ENCODE assay signal across 5 worm cellular contexts in genomic region chrII:10559671-10560184, ce11.
TF ChIP-seq lines count a peak whose summit lies in the region.

No protein-coding gene starts in this region.

TF ChIP-seq in whole organism, L1 larva, 84 proteins besides CTCF, POLR2A, EP300 and RAD21:
- TF ChIP-seq aly-2 (tag; optimal IDR thresholded peaks at IDR 0.05; lab: Kevin White, UChicago) (peak; percentile 63), efl-1 (optimal IDR thresholded peaks at IDR 0.05; lab: Kevin White, UChicago) (no peak), efl-1 (GFP tag; optimal IDR thresholded peaks at IDR 0.05 in 1 of 2; lab: Kevin White, UChicago) (peak in 1 of 2 experiments; percentile 83), fos-1 (tag; optimal IDR thresholded peaks at IDR 0.05; lab: Kevin White, UChicago) (no peak), lir-3 (tag; optimal IDR thresholded peaks at IDR 0.05; lab: Kevin White, UChicago; ENCODE audit: poor library complexity) (peak; percentile 27), egl-13 (tag; optimal IDR thresholded peaks at IDR 0.05; lab: Kevin White, UChicago) (no peak), ama-1 (optimal IDR thresholded peaks at IDR 0.05; lab: Kevin White, UChicago) (peak; percentile 3), nhr-85 (tag; lab: Kevin White, UChicago) (peak; percentile 65), nhr-71 (tag; optimal IDR thresholded peaks at IDR 0.05; lab: Kevin White, UChicago) (peak; percentile 15), ceh-63 (GFP tag; optimal IDR thresholded peaks at IDR 0.05; lab: Kevin White, UChicago) (no peak), elt-2 (tag; optimal IDR thresholded peaks at IDR 0.05; lab: Kevin White, UChicago) (peak; percentile 66), unc-130 (tag; optimal IDR thresholded peaks at IDR 0.05; lab: Kevin White, UChicago) (no peak), pax-3 (tag; optimal IDR thresholded peaks at IDR 0.05; lab: Kevin White, UChicago) (peak; percentile 35), grh-1 (GFP tag; IDR thresholded peaks at IDR 0.05; lab: Robert Waterston, UW) (no peak), nhr-47 (tag; optimal IDR thresholded peaks at IDR 0.05; lab: Kevin White, UChicago) (peak; percentile 3), lin-35 (GFP tag; optimal IDR thresholded peaks at IDR 0.05; lab: Kevin White, UChicago) (peak in 1 of 2 experiments; percentile 7)

TF ChIP-seq in whole organism, L2 larva, 48 proteins besides CTCF, POLR2A, EP300 and RAD21:
- TF ChIP-seq nhr-6 (tag; optimal IDR thresholded peaks at IDR 0.05; lab: Kevin White, UChicago): peak; percentile 13
- peak; percentile 7 for TF ChIP-seq ama-1 (optimal IDR thresholded peaks at IDR 0.05; lab: Kevin White, UChicago)
- peak; percentile 23 for TF ChIP-seq nhr-21 (tag; optimal IDR thresholded peaks at IDR 0.05; lab: Kevin White, UChicago)
- no peak for TF ChIP-seq F13H6.1 (tag; optimal IDR thresholded peaks at IDR 0.05; lab: Kevin White, UChicago)
- peak; percentile 4 for TF ChIP-seq fos-1 (tag; optimal IDR thresholded peaks at IDR 0.05; lab: Kevin White, UChicago)

TF ChIP-seq in whole organism, L3 larva, 47 proteins besides CTCF, POLR2A, EP300 and RAD21 (continues in another document):
- no peak for TF ChIP-seq egl-5 (tag; optimal IDR thresholded peaks at IDR 0.05; lab: Kevin White, UChicago)
- TF ChIP-seq pha-4 (tag; optimal IDR thresholded peaks at IDR 0.05; lab: Kevin White, UChicago): peak; percentile 21
- no peak for TF ChIP-seq ceh-28 (tag; optimal IDR thresholded peaks at IDR 0.05; lab: Kevin White, UChicago)
- TF ChIP-seq mdl-1 (tag; optimal IDR thresholded peaks at IDR 0.05; lab: Kevin White, UChicago): no peak
- peak; percentile 40 for TF ChIP-seq nhr-43 (tag; optimal IDR thresholded peaks at IDR 0.05; lab: Kevin White, UChicago; ENCODE audit: poor library complexity, severe bottlenecking)
- no peak for TF ChIP-seq hmg-11 (tag; optimal IDR thresholded peaks at IDR 0.05; lab: Kevin White, UChicago)
- no peak for TF ChIP-seq R02D3.7 (tag; optimal IDR thresholded peaks at IDR 0.05; lab: Kevin White, UChicago)
- no peak for TF ChIP-seq eor-1 (tag; optimal IDR thresholded peaks at IDR 0.05; lab: Kevin White, UChicago)
- no peak for TF ChIP-seq nhr-76 (tag; optimal IDR thresholded peaks at IDR 0.05; lab: Kevin White, UChicago)
- no peak for TF ChIP-seq unc-62 (GFP tag; optimal IDR thresholded peaks at IDR 0.05; lab: Kevin White, UChicago)
- TF ChIP-seq lin-15B (tag; optimal IDR thresholded peaks at IDR 0.05; lab: Kevin White, UChicago): no peak
- no peak for TF ChIP-seq unc-39 (tag; optimal IDR thresholded peaks at IDR 0.05; lab: Kevin White, UChicago)
- no peak for TF ChIP-seq zag-1 (tag; optimal IDR thresholded peaks at IDR 0.05; lab: Kevin White, UChicago)
- TF ChIP-seq ceh-82 (tag; optimal IDR thresholded peaks at IDR 0.05; lab: Kevin White, UChicago): no peak
- TF ChIP-seq nhr-25 (tag; optimal IDR thresholded peaks at IDR 0.05; lab: Kevin White, UChicago): no peak
- no peak for TF ChIP-seq lin-39 (tag; optimal IDR thresholded peaks at IDR 0.05; lab: Kevin White, UChicago)
- no peak for TF ChIP-seq nhr-77 (tag; optimal IDR thresholded peaks at IDR 0.05; lab: Kevin White, UChicago)
- TF ChIP-seq lsy-12 (tag; optimal IDR thresholded peaks at IDR 0.05; lab: Kevin White, UChicago): no peak
- TF ChIP-seq fkh-2 (tag; optimal IDR thresholded peaks at IDR 0.05; lab: Kevin White, UChicago): no peak
- TF ChIP-seq pqm-1 (tag; optimal IDR thresholded peaks at IDR 0.05; lab: Kevin White, UChicago): peak; percentile 65
- no peak for TF ChIP-seq daf-12 (tag; optimal IDR thresholded peaks at IDR 0.05; lab: Kevin White, UChicago)
- TF ChIP-seq ztf-4 (tag; optimal IDR thresholded peaks at IDR 0.05; lab: Kevin White, UChicago): no peak
- no peak for TF ChIP-seq jun-1 (tag; optimal IDR thresholded peaks at IDR 0.05; lab: Kevin White, UChicago)
- no peak for TF ChIP-seq sea-2 (GFP tag; optimal IDR thresholded peaks at IDR 0.05; lab: Kevin White, UChicago)
- TF ChIP-seq ztf-11 (tag; optimal IDR thresholded peaks at IDR 0.05; lab: Kevin White, UChicago): no peak
- no peak for TF ChIP-seq nhr-237 (tag; optimal IDR thresholded peaks at IDR 0.05; lab: Kevin White, UChicago)

TF ChIP-seq in whole organism, L4 larva, 104 proteins besides CTCF, POLR2A, EP300 and RAD21:
- 0 out of 2 replicates have a peak, but pooled peaks have one; percentile 49 for TF ChIP-seq Y75B8A.6 (GFP tag; IDR thresholded peaks at IDR 0.05; lab: Robert Waterston, UW)
- peak; percentile 32 for TF ChIP-seq nhr-28 (tag; optimal IDR thresholded peaks at IDR 0.05; lab: Kevin White, UChicago)
- TF ChIP-seq gei-8 (GFP tag; optimal IDR thresholded peaks at IDR 0.05; lab: Kevin White, UChicago): peak; percentile 25
- TF ChIP-seq daf-16 (GFP tag; optimal IDR thresholded peaks at IDR 0.05; lab: Kevin White, UChicago): peak in 1 of 2 experiments; percentile 16
- peak; percentile 75 for TF ChIP-seq daf-16 (tag; optimal IDR thresholded peaks at IDR 0.05; lab: Kevin White, UChicago)
- TF ChIP-seq pha-4 (GFP tag; IDR thresholded peaks at IDR 0.05; lab: Robert Waterston, UW): peak; percentile 53; the same call in 1 of the 2 replicates
- TF ChIP-seq pha-4 (tag; optimal IDR thresholded peaks at IDR 0.05; lab: Kevin White, UChicago): no peak
- TF ChIP-seq ctbp-1 (GFP tag; IDR thresholded peaks at IDR 0.05; lab: Robert Waterston, UW): 0 out of 2 replicates have a peak, but pooled peaks have one; percentile 13
- TF ChIP-seq ztf-11 (tag; optimal IDR thresholded peaks at IDR 0.05; lab: Kevin White, UChicago): no peak
- peak; percentile 51 for TF ChIP-seq mep-1 (tag; optimal IDR thresholded peaks at IDR 0.05; lab: Kevin White, UChicago)
- TF ChIP-seq R02D3.7 (tag; optimal IDR thresholded peaks at IDR 0.05; lab: Kevin White, UChicago): no peak
- TF ChIP-seq dve-1 (tag; optimal IDR thresholded peaks at IDR 0.05; lab: Kevin White, UChicago; ENCODE audit: insufficient read depth): peak; percentile 77
- TF ChIP-seq vab-7 (GFP tag; IDR thresholded peaks at IDR 0.05; lab: Robert Waterston, UW): no peak
- TF ChIP-seq T20F7.1 (GFP tag; optimal IDR thresholded peaks at IDR 0.05; lab: Kevin White, UChicago): no peak
- TF ChIP-seq pqm-1 (tag; optimal IDR thresholded peaks at IDR 0.05; lab: Kevin White, UChicago): peak; percentile 33
- peak; percentile 1 for TF ChIP-seq ama-1 (optimal IDR thresholded peaks at IDR 0.05; lab: Kevin White, UChicago)
- TF ChIP-seq dmd-6 (GFP tag; IDR thresholded peaks at IDR 0.05; lab: Robert Waterston, UW): no peak
- TF ChIP-seq lsy-2 (tag; optimal IDR thresholded peaks at IDR 0.05; lab: Kevin White, UChicago): peak in 1 of 2 experiments; percentile 29
- peak in 1 of 2 experiments; percentile 95 for TF ChIP-seq unc-62 (GFP tag; optimal IDR thresholded peaks at IDR 0.05 in 1 of 2; lab: Kevin White, UChicago)
- no peak for TF ChIP-seq unc-62 (tag; optimal IDR thresholded peaks at IDR 0.05; lab: Kevin White, UChicago)
- peak; percentile 62 for TF ChIP-seq lin-38 (GFP tag; IDR thresholded peaks at IDR 0.05; lab: Robert Waterston, UW)
- TF ChIP-seq duxl-1 (tag; optimal IDR thresholded peaks at IDR 0.05; lab: Kevin White, UChicago; ENCODE audit: poor library complexity): peak; percentile 62
- peak; percentile 45 for TF ChIP-seq nhr-102 (tag; optimal IDR thresholded peaks at IDR 0.05; lab: Kevin White, UChicago)
- TF ChIP-seq php-3 (GFP tag; IDR thresholded peaks at IDR 0.05; lab: Robert Waterston, UW): 0 out of 2 replicates have a peak, but pooled peaks have one; percentile 11
- TF ChIP-seq daf-12 (tag; optimal IDR thresholded peaks at IDR 0.05; lab: Kevin White, UChicago): no peak
TF ChIP-seq in whole organism, L4 larva: peak in this region for 16.

TF ChIP-seq in whole organism, young adult, 124 proteins besides CTCF, POLR2A, EP300 and RAD21 (continues in another document):
- 0 out of 2 replicates have a peak, but pooled peaks have one; percentile 60 for TF ChIP-seq ekl-4 (GFP tag; IDR thresholded peaks at IDR 0.05; lab: Robert Waterston, UW)
- no peak for TF ChIP-seq sdz-38 (tag; optimal IDR thresholded peaks at IDR 0.05; lab: Kevin White, UChicago)
- no peak for TF ChIP-seq bed-1 (GFP tag; IDR thresholded peaks at IDR 0.05; lab: Robert Waterston, UW)
- no peak for TF ChIP-seq F23B12.7 (tag; optimal IDR thresholded peaks at IDR 0.05; lab: Kevin White, UChicago; ENCODE audit: insufficient read depth)
- TF ChIP-seq ztf-28 (GFP tag; IDR thresholded peaks at IDR 0.05; lab: Robert Waterston, UW): no peak
- no peak for TF ChIP-seq F57C9.4 (tag; optimal IDR thresholded peaks at IDR 0.05; lab: Kevin White, UChicago)
- no peak for TF ChIP-seq fkh-3 (tag; optimal IDR thresholded peaks at IDR 0.05; lab: Kevin White, UChicago)
- no peak for TF ChIP-seq cebp-2 (GFP tag; IDR thresholded peaks at IDR 0.05; lab: Robert Waterston, UW)
- no peak for TF ChIP-seq dox-1 (GFP tag; IDR thresholded peaks at IDR 0.05; lab: Robert Waterston, UW)
- TF ChIP-seq let-607 (tag; optimal IDR thresholded peaks at IDR 0.05; lab: Kevin White, UChicago): no peak
- TF ChIP-seq ets-4 (GFP tag; optimal IDR thresholded peaks at IDR 0.05; lab: Kevin White, UChicago): no peak
- TF ChIP-seq pbrm-1 (GFP tag; IDR thresholded peaks at IDR 0.05; lab: Robert Waterston, UW): 0 out of 2 replicates have a peak, but pooled peaks have one; percentile 57
- TF ChIP-seq madf-3 (GFP tag; IDR thresholded peaks at IDR 0.05; lab: Robert Waterston, UW): peak; percentile 69; the same call in 1 of the 2 replicates
- peak; percentile 44 for TF ChIP-seq athp-1 (tag; optimal IDR thresholded peaks at IDR 0.05; lab: Kevin White, UChicago)
- no peak for TF ChIP-seq B0035.1 (tag; optimal IDR thresholded peaks at IDR 0.05; lab: Kevin White, UChicago)
- TF ChIP-seq mes-4 (tag; optimal IDR thresholded peaks at IDR 0.05; lab: Kevin White, UChicago): no peak
- TF ChIP-seq efl-1 (GFP tag; optimal IDR thresholded peaks at IDR 0.05; lab: Kevin White, UChicago): no peak
- no peak for TF ChIP-seq mel-28 (tag; optimal IDR thresholded peaks at IDR 0.05; lab: Kevin White, UChicago; ENCODE audit: borderline replicate concordance)
- no peak for TF ChIP-seq Y95B8A.8 (GFP tag; IDR thresholded peaks at IDR 0.05; lab: Robert Waterston, UW)
- TF ChIP-seq F39B2.1 (GFP tag; IDR thresholded peaks at IDR 0.05; lab: Robert Waterston, UW): no peak
- TF ChIP-seq cebp-1 (GFP tag; IDR thresholded peaks at IDR 0.05; lab: Robert Waterston, UW): no peak
- peak; percentile 48 for TF ChIP-seq cebp-1 (tag; optimal IDR thresholded peaks at IDR 0.05; lab: Kevin White, UChicago)
- TF ChIP-seq nhr-80 (tag; optimal IDR thresholded peaks at IDR 0.05; lab: Kevin White, UChicago): no peak
- TF ChIP-seq ceh-58 (GFP tag; IDR thresholded peaks at IDR 0.05; lab: Robert Waterston, UW): no peak
- no peak for TF ChIP-seq F52B5.7 (tag; optimal IDR thresholded peaks at IDR 0.05; lab: Kevin White, UChicago)
- peak; percentile 54 for TF ChIP-seq hrde-1 (tag; optimal IDR thresholded peaks at IDR 0.05; lab: Kevin White, UChicago; ENCODE audit: borderline replicate concordance)
- TF ChIP-seq xnd-1 (tag; optimal IDR thresholded peaks at IDR 0.05; lab: Kevin White, UChicago): no peak
- TF ChIP-seq lir-1 (GFP tag; conservative IDR thresholded peaks at IDR 0.05; lab: Robert Waterston, UW): no peak
- TF ChIP-seq ztf-18 (tag; optimal IDR thresholded peaks at IDR 0.05; lab: Kevin White, UChicago): no peak
- TF ChIP-seq F22D6.2 (tag; optimal IDR thresholded peaks at IDR 0.05; lab: Kevin White, UChicago): no peak
